Fruit fly (Drosophila melanogaster): ENCODE measurements around the gene CG31913.

CG31913 gene

dm6 chr2L:5783731-5784130, at the start of gene CG31913:
Gene CG31913, plus strand, starts transcription at chr2L:5784031.
- no peak for TF ChIP-seq EcR (GFP tag; optimal IDR thresholded peaks at IDR 0.05)
- no peak for TF ChIP-seq usp (GFP tag; optimal IDR thresholded peaks at IDR 0.05)

- TF ChIP-seq psq (optimal IDR thresholded peaks at IDR 0.05), result no peak
- no peak for TF ChIP-seq EcR (GFP tag; optimal IDR thresholded peaks at IDR 0.05)
- no peak for TF ChIP-seq pan (optimal IDR thresholded peaks at IDR 0.05)
- no peak for TF ChIP-seq CG8478 (optimal IDR thresholded peaks at IDR 0.05)
- no peak for TF ChIP-seq Dll (optimal IDR thresholded peaks at IDR 0.05)
These were observed 43.1 kb upstream of the CG31913 start for dm6 chr2L:5740740-5741139.

dm6 chr2L:5741144-5741543, 42.7 kb upstream of the CG31913 start, which contains the start of gene CG11147:
Gene CG11147, minus strand, starts transcription at chr2L:5741244.
- TF ChIP-seq Dll (optimal IDR thresholded peaks at IDR 0.05), result no peak
- no peak for TF ChIP-seq usp (GFP tag; optimal IDR thresholded peaks at IDR 0.05)
- no peak for TF ChIP-seq EcR (GFP tag; optimal IDR thresholded peaks at IDR 0.05)
- no peak for TF ChIP-seq psq (optimal IDR thresholded peaks at IDR 0.05)
- TF ChIP-seq CG8478 (optimal IDR thresholded peaks at IDR 0.05), result no peak
- no peak for TF ChIP-seq pan (optimal IDR thresholded peaks at IDR 0.05)

DNA sequence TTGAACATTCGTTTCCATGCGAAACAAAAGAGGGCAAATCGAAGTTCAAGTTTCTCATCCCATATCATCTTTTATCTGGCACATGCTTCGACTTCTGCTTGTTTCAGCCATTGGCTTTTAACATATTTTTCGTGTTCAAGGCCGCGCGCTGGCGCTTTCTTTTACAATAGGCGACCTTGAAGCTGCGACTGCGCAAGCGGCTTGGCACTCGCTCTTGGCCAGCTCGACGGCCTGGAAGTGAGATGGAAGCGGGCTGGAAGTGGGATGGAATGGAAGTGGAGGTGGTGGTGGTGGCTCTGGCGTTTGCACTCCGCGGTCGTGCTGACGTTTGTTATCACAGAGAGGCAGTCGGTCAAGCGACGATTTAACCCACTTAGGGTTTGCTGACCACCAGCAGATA, 41.4 kb upstream of the CG31913 start:
- TF ChIP-seq usp (GFP tag; optimal IDR thresholded peaks at IDR 0.05) (no peak), CG8478 (optimal IDR thresholded peaks at IDR 0.05) (no peak), pan (optimal IDR thresholded peaks at IDR 0.05) (no peak), Dll (optimal IDR thresholded peaks at IDR 0.05) (no peak), EcR (GFP tag; optimal IDR thresholded peaks at IDR 0.05) (no peak), psq (optimal IDR thresholded peaks at IDR 0.05) (no peak)

DNA sequence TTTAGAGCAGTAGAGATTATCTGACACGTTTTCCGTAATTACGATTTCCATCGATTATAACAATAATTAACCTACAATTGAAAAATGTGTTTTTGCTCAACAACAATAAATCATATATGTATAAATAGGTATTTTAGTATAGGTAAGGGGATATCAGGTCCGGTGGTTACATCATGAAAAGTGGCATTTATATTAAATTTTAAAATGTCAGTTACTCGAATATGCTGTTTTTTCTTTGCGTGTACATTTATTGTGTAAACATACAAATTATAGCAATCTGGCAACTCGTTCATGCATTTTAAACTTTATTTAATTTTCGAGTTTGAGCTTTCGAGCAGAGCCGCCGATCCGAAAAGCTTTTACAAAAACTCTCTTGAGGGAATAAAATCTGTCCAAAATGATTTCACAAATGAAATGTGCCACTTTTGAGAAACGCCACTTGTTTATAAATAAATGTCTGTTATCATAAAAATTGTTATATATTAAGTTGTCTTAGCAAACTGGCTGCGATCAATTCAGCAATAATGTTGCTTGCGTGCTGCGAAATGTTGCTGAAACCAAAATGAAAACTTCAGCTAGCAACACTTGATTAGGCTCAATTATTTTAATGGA, 40.2 kb upstream of the CG31913 start:
- no peak for TF ChIP-seq CG8478 (optimal IDR thresholded peaks at IDR 0.05)
- TF ChIP-seq psq (optimal IDR thresholded peaks at IDR 0.05), result no peak
- no peak for TF ChIP-seq pan (optimal IDR thresholded peaks at IDR 0.05)
- TF ChIP-seq usp (GFP tag; optimal IDR thresholded peaks at IDR 0.05), result no peak
- TF ChIP-seq Dll (optimal IDR thresholded peaks at IDR 0.05), result no peak
- no peak for TF ChIP-seq EcR (GFP tag; optimal IDR thresholded peaks at IDR 0.05)

DNA sequence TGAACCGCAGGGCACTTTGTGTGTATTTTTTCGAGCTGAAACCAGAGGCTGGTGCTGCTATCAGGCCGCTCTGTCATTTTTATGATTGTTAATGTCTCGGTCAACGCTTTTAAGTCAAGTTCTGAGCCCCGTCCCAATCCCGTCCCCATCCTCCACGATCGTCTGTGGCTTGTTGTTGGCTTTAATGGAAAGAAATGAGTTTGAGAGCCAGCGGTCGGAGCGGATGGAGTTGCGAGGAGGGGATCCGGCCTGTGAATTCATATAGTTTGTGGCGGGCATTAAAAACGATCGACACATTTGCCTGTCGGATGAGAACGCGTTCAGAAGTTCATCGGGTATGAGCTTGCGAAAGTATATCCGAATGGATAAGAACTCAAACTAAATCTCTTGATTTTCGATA, 38.0 kb upstream of the CG31913 start, which contains the start of gene CG11029:
CG11029 (plus strand) TSS at position 301 of the 400 bp plus-strand sequence.
- TF ChIP-seq Dll (optimal IDR thresholded peaks at IDR 0.05) (no peak), usp (GFP tag; optimal IDR thresholded peaks at IDR 0.05) (no peak), EcR (GFP tag; optimal IDR thresholded peaks at IDR 0.05) (no peak), psq (optimal IDR thresholded peaks at IDR 0.05) (no peak), pan (optimal IDR thresholded peaks at IDR 0.05) (no peak), CG8478 (optimal IDR thresholded peaks at IDR 0.05) (no peak)

- TF ChIP-seq EcR (GFP tag; optimal IDR thresholded peaks at IDR 0.05), result no peak
- no peak for TF ChIP-seq Dll (optimal IDR thresholded peaks at IDR 0.05)
- no peak for TF ChIP-seq CG8478 (optimal IDR thresholded peaks at IDR 0.05)
- TF ChIP-seq pan (optimal IDR thresholded peaks at IDR 0.05), result peak; percentile 60
- no peak for TF ChIP-seq psq (optimal IDR thresholded peaks at IDR 0.05)
- TF ChIP-seq usp (GFP tag; optimal IDR thresholded peaks at IDR 0.05), result no peak
These were observed 35.6 kb upstream of the CG31913 start for dm6 chr2L:5748188-5748587.

DNA sequence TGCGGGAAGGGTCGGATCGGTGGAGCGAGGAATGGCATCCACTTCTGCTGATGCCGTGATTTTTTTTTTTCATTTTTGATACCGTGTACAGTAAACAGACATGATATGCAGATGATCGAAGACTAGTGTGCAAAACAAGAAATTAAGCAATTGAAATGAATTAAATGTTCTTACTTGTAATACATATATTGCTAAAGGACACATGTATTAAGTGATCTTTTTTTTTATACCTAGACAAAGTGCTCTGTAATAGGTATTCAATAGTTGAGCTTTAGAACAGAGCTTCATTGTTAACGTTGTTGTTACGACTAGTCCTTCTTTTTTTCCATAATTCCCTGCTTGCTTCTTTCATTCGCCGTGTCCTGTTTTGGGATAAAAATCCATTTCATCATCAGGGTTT, 32.4 kb upstream of the CG31913 start:
- TF ChIP-seq psq (optimal IDR thresholded peaks at IDR 0.05), result no peak
- TF ChIP-seq pan (optimal IDR thresholded peaks at IDR 0.05), result no peak
- no peak for TF ChIP-seq EcR (GFP tag; optimal IDR thresholded peaks at IDR 0.05)
- TF ChIP-seq CG8478 (optimal IDR thresholded peaks at IDR 0.05), result no peak
- TF ChIP-seq usp (GFP tag; optimal IDR thresholded peaks at IDR 0.05), result no peak
- TF ChIP-seq Dll (optimal IDR thresholded peaks at IDR 0.05), result no peak

dm6 chr2L:5765139-5765538, 18.7 kb upstream of the CG31913 start:
- TF ChIP-seq usp (GFP tag; optimal IDR thresholded peaks at IDR 0.05) (no peak), EcR (GFP tag; optimal IDR thresholded peaks at IDR 0.05) (no peak), psq (optimal IDR thresholded peaks at IDR 0.05) (no peak), Dll (optimal IDR thresholded peaks at IDR 0.05) (no peak), pan (optimal IDR thresholded peaks at IDR 0.05) (no peak), CG8478 (optimal IDR thresholded peaks at IDR 0.05) (no peak)

DNA sequence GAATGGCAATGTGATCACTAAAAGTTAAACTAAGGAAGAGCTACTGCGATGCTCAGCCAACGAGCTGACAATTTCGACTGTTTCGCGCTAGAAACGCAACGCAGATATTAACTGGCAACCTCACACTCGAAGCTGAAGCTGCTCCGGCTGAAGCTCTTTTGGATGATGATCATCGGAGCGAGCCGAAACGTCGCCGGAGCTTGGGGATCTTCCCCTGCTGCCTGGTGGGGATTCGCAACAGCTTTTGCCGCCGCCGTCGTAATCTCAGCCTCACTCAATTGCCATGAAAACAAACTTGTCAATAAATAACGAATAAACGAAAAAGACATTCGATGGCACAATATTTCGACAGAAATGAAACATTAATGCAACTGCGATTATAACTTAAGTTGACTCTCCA, 17.8 kb upstream of the CG31913 start, which contains the start of gene obst-E:
obst-E (minus strand) TSS at position 101 of the 400 bp plus-strand sequence.
- TF ChIP-seq Dll (optimal IDR thresholded peaks at IDR 0.05), result no peak
- TF ChIP-seq CG8478 (optimal IDR thresholded peaks at IDR 0.05), result no peak
- TF ChIP-seq usp (GFP tag; optimal IDR thresholded peaks at IDR 0.05), result no peak
- TF ChIP-seq pan (optimal IDR thresholded peaks at IDR 0.05), result no peak
- no peak for TF ChIP-seq EcR (GFP tag; optimal IDR thresholded peaks at IDR 0.05)
- no peak for TF ChIP-seq psq (optimal IDR thresholded peaks at IDR 0.05)

dm6 chr2L:5766498-5767008, 17.3 kb upstream of the CG31913 start:
- TF ChIP-seq pan (optimal IDR thresholded peaks at IDR 0.05) (no peak), psq (optimal IDR thresholded peaks at IDR 0.05) (no peak), EcR (GFP tag; optimal IDR thresholded peaks at IDR 0.05) (no peak), Dll (optimal IDR thresholded peaks at IDR 0.05) (no peak), usp (GFP tag; optimal IDR thresholded peaks at IDR 0.05) (no peak), CG8478 (optimal IDR thresholded peaks at IDR 0.05) (no peak)

DNA sequence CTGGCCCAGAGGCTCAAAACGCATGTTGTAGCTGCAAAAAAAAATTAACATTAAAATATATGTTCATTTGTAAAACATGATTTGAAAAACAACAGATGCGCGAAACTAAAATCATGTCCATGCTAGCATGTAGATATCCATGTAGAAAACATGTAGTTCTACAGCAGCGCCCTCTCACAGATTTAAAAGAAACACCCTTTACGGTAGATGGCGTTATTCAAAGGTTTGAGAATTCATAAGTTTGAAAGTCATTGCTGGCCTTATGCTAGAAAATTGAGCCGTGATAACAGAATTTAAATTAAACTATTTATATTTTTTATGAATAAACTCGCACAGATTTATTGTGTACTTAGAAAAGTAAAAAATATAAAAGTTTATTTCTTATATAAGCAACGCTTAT, 12.7 kb upstream of the CG31913 start:
- TF ChIP-seq EcR (GFP tag; optimal IDR thresholded peaks at IDR 0.05), result no peak
- no peak for TF ChIP-seq Dll (optimal IDR thresholded peaks at IDR 0.05)
- no peak for TF ChIP-seq pan (optimal IDR thresholded peaks at IDR 0.05)

dm6 chr2L:5772262-5772661, 11.6 kb upstream of the CG31913 start:
- TF ChIP-seq EcR (GFP tag; optimal IDR thresholded peaks at IDR 0.05) (no peak), CG8478 (optimal IDR thresholded peaks at IDR 0.05) (no peak)
